Fruit fly (Drosophila melanogaster): Measurements from ENCODE around the gene CG34377.

CG34377 gene

dm6 chr3R:22367126-22368076 is 43.5 kb upstream of the CG34377 start, which contains the start of the genes Polr3F and PyK (continued):
- TF ChIP-seq CG30431 (GFP tag; optimal IDR thresholded peaks at IDR 0.05) (no peak), zen (tag; optimal IDR thresholded peaks at IDR 0.05) (peak; percentile 28), Bdp1 (GFP tag; optimal IDR thresholded peaks at IDR 0.05) (no peak), cas (GFP tag; IDR thresholded peaks at IDR 0.05) (no peak), CG1647 (GFP tag; optimal IDR thresholded peaks at IDR 0.05) (no peak), Fer3 (tag; optimal IDR thresholded peaks at IDR 0.05) (peak; percentile 40), CG8765 (GFP tag; IDR thresholded peaks at IDR 0.05) (no peak), NFAT (GFP tag; IDR thresholded peaks at IDR 0.05) (no peak), CG32772 (GFP tag; IDR thresholded peaks at IDR 0.05) (no peak), HLH54F (GFP tag; optimal IDR thresholded peaks at IDR 0.05) (no peak), CG2129 (GFP tag; IDR thresholded peaks at IDR 0.05; ENCODE audit: partially characterized antibody) (no peak), CG12391 (tag; optimal IDR thresholded peaks at IDR 0.05) (peak; percentile 73), pnt (GFP tag; optimal IDR thresholded peaks at IDR 0.05) (no peak), knrl (GFP tag; IDR thresholded peaks at IDR 0.05; ENCODE audit: partially characterized antibody) (0 out of 3 replicates have a peak, but pooled peaks have one; percentile 26), CG18599 (GFP tag; optimal IDR thresholded peaks at IDR 0.05) (no peak), sens (GFP tag) (peak; percentile 80), Nf-YC (tag; optimal IDR thresholded peaks at IDR 0.05) (peak; percentile 50), BEAF-32 (GFP tag; optimal IDR thresholded peaks at IDR 0.05) (peak; percentile 50), kay (GFP tag; optimal IDR thresholded peaks at IDR 0.05) (no peak), pros (GFP tag; optimal IDR thresholded peaks at IDR 0.05) (no peak), tup (GFP tag; optimal IDR thresholded peaks at IDR 0.05) (no peak), chinmo (GFP tag; IDR thresholded peaks at IDR 0.05; ENCODE audit: partially characterized antibody) (no peak), Awh (GFP tag; IDR thresholded peaks at IDR 0.05) (no peak), Hr78 (GFP tag; optimal IDR thresholded peaks at IDR 0.05) (no peak), CG17359 (tag; optimal IDR thresholded peaks at IDR 0.05) (no peak), CG8281 (tag; optimal IDR thresholded peaks at IDR 0.05) (no peak), amos (GFP tag; IDR thresholded peaks at IDR 0.05; ENCODE audit: partially characterized antibody) (no peak; the same call in 1 of the 2 replicates), Hr3 (GFP tag; optimal IDR thresholded peaks at IDR 0.05) (no peak), CG10462 (GFP tag; optimal IDR thresholded peaks at IDR 0.05) (no peak), bsh (GFP tag; optimal IDR thresholded peaks at IDR 0.05) (peak in 1 of 2 experiments; percentile 46), eyg (GFP tag; optimal IDR thresholded peaks at IDR 0.05) (no peak), CG9727 (GFP tag; optimal IDR thresholded peaks at IDR 0.05) (peak; percentile 41), pum (GFP tag; optimal IDR thresholded peaks at IDR 0.05) (no peak), dmrt99B (tag; optimal IDR thresholded peaks at IDR 0.05) (peak; percentile 3), NC2β (GFP tag; optimal IDR thresholded peaks at IDR 0.05) (no peak), Optix (GFP tag; IDR thresholded peaks at IDR 0.05) (no peak), bab2 (GFP tag; optimal IDR thresholded peaks at IDR 0.05) (no peak), dm (GFP tag; optimal IDR thresholded peaks at IDR 0.05) (peak; percentile 25), Bteb2 (GFP tag; optimal IDR thresholded peaks at IDR 0.05) (peak; percentile 6), Xrp1 (GFP tag; IDR thresholded peaks at IDR 0.05) (peak; percentile 20; the same call in 1 of the 2 replicates), ci (GFP tag; IDR thresholded peaks at IDR 0.05) (peak; percentile 33; the same call in 1 of the 3 replicates), Atf-2 (GFP tag; optimal IDR thresholded peaks at IDR 0.05) (no peak), CG13296 (GFP tag; optimal IDR thresholded peaks at IDR 0.05) (peak; percentile 4), PHDP (tag; optimal IDR thresholded peaks at IDR 0.05) (peak; percentile 56), CG1233 (GFP tag; optimal IDR thresholded peaks at IDR 0.05) (no peak), CG18476 (GFP tag; optimal IDR thresholded peaks at IDR 0.05) (peak; percentile 24), CG14860 (GFP tag; IDR thresholded peaks at IDR 0.05; ENCODE audit: partially characterized antibody) (no peak), CG15696 (tag; optimal IDR thresholded peaks at IDR 0.05) (peak; percentile 13)
